Fruit fly (Drosophila melanogaster): ENCODE results near the gene Rox8.

dm6 chr3R:24068830-24069229 lies 20.8 kb upstream of the Rox8 start:
- TF ChIP-seq Hr4 (GFP tag; optimal IDR thresholded peaks at IDR 0.05) (no peak), Sox15 (GFP tag; optimal IDR thresholded peaks at IDR 0.05) (no peak), achi (GFP tag; optimal IDR thresholded peaks at IDR 0.05) (no peak), CG31627 (GFP tag; optimal IDR thresholded peaks at IDR 0.05) (no peak), Blimp-1 (GFP tag; optimal IDR thresholded peaks at IDR 0.05) (no peak), CG16779 (tag; optimal IDR thresholded peaks at IDR 0.05) (no peak)

Data from whole organism, prepupa.